Worm (Caenorhabditis elegans) whole organism, young adult: ENCODE measurements around the gene C48B4.13.

Experiments
- B0019.2 ChIP-seq: fragments of 200-800 bp; sonication (Bioruptor generic); conservative IDR thresholded peaks from 2 replicates; pipeline ENCODE4 v1.3.6; 2022; ENCODE audit warnings: missing genetic modification reagents, missing genetic modification characterization, missing compliant biosample characterization
- C06A6.2 ChIP-seq: fragments of 200-800 bp; sonication (Bioruptor generic); conservative IDR thresholded peaks from 2 replicates; pipeline ENCODE4 v1.3.6; 2022; ENCODE audit warnings: missing genetic modification characterization, missing compliant biosample characterization
- D2030.7 ChIP-seq: fragments of 200-800 bp; sonication (Bioruptor generic); IDR thresholded peaks from 2 replicates; pipeline ENCODE4 v1.3.6; 2022; ENCODE audit warnings: missing genetic modification reagents, missing genetic modification characterization, missing compliant biosample characterization
- F10E7.11 ChIP-seq: sonication (generic microtip); optimal IDR thresholded peaks from 2 replicates; lab custom pipeline; 2017; ENCODE audit warnings: mild to moderate bottlenecking, missing genetic modification characterization, moderate library complexity, missing compliant biosample characterization
- F33H1.4 ChIP-seq: fragments of 200-800 bp; sonication (Bioruptor generic); IDR thresholded peaks from 2 replicates; pipeline ENCODE4 v1.3.6; 2022; ENCODE audit warnings: missing genetic modification reagents, missing genetic modification characterization, missing compliant biosample characterization
- F49E8.2 ChIP-seq: sonication (generic microtip); optimal IDR thresholded peaks from 3 replicates; lab custom pipeline; 2017; ENCODE audit warnings: missing genetic modification characterization, mild to moderate bottlenecking, missing compliant biosample characterization, antibody characterized with exemption, moderate library complexity; ENCODE audit not compliant: insufficient read depth
- K11D2.4 ChIP-seq: fragments of 200-800 bp; sonication (Bioruptor generic); IDR thresholded peaks from 2 replicates; pipeline ENCODE4 v1.3.6; 2022; ENCODE audit warnings: missing genetic modification reagents, missing genetic modification characterization, missing compliant biosample characterization
- T07F8.4 ChIP-seq: sonication (generic microtip); optimal IDR thresholded peaks from 2 replicates; lab custom pipeline; 2016; ENCODE audit warnings: mild to moderate bottlenecking, missing genetic modification characterization, moderate library complexity, missing compliant biosample characterization
- Y79H2A.3 ChIP-seq: fragments of 200-800 bp; sonication (Bioruptor generic); conservative IDR thresholded peaks from 2 replicates; pipeline ENCODE4 v1.3.6; 2022; ENCODE audit warnings: missing genetic modification reagents, missing genetic modification characterization, missing compliant biosample characterization
- ZK185.1 ChIP-seq: sonication (generic microtip); optimal IDR thresholded peaks from 2 replicates; lab custom pipeline; 2016; ENCODE audit warnings: mild to moderate bottlenecking, missing genetic modification characterization, missing compliant biosample characterization; ENCODE audit not compliant: poor library complexity, severe bottlenecking
- atf-7 ChIP-seq: sonication (generic microtip); optimal IDR thresholded peaks from 2 replicates; lab custom pipeline; 2017; ENCODE audit warnings: mild to moderate bottlenecking, missing genetic modification characterization, missing compliant biosample characterization
- bed-1 ChIP-seq: fragments of 200-800 bp; sonication (Bioruptor generic); IDR thresholded peaks from 2 replicates; pipeline ENCODE4 v1.3.6; 2022; ENCODE audit warnings: missing genetic modification reagents, missing genetic modification characterization, missing compliant biosample characterization
- ceh-58 ChIP-seq: fragments of 200-800 bp; sonication (Bioruptor generic); IDR thresholded peaks from 2 replicates; pipeline ENCODE4 v1.3.6; 2022; ENCODE audit warnings: missing genetic modification characterization, missing compliant biosample characterization
- dox-1 ChIP-seq: fragments of 200-800 bp; sonication (Bioruptor generic); IDR thresholded peaks from 2 replicates; pipeline ENCODE4 v1.3.6; 2022; ENCODE audit warnings: missing genetic modification reagents, missing genetic modification characterization, missing compliant biosample characterization
- dpl-1 ChIP-seq: fragments of 150-350 bp; optimal IDR thresholded peaks from 2 replicates; lab custom pipeline; 2014; ENCODE audit warnings: missing biosample characterization, missing genetic modification reagents, missing genetic modification characterization
- efl-1 ChIP-seq: fragments of 150-350 bp; optimal IDR thresholded peaks from 2 replicates; lab custom pipeline; 2014; ENCODE audit warnings: missing biosample characterization, missing genetic modification reagents, missing genetic modification characterization
- egl-44 ChIP-seq: fragments of 200-800 bp; sonication (Bioruptor generic); IDR thresholded peaks from 2 replicates; pipeline ENCODE4 v1.3.6; 2022; ENCODE audit warnings: missing genetic modification reagents, missing genetic modification characterization, missing compliant biosample characterization
- him-1 ChIP-seq: sonication (generic microtip); optimal IDR thresholded peaks from 2 replicates; lab custom pipeline; 2016; ENCODE audit warnings: missing genotype, missing genetic modification reagents, missing genetic modification characterization, missing compliant biosample characterization
- hlh-12 ChIP-seq: sonication (generic microtip); optimal IDR thresholded peaks from 2 replicates; lab custom pipeline; 2016; ENCODE audit warnings: missing genetic modification characterization, missing compliant biosample characterization
- hlh-26 ChIP-seq: fragments of 200-800 bp; sonication (Bioruptor generic); conservative IDR thresholded peaks from 2 replicates; pipeline ENCODE4 v1.3.6; 2022; ENCODE audit warnings: missing genetic modification reagents, missing genetic modification characterization, missing compliant biosample characterization
- lag-1 ChIP-seq: fragments of 200-800 bp; sonication (Bioruptor generic); IDR thresholded peaks from 2 replicates; pipeline ENCODE4 v1.3.6; 2022; ENCODE audit warnings: missing genetic modification reagents, missing genetic modification characterization, missing compliant biosample characterization
- let-526 ChIP-seq: fragments of 200-800 bp; sonication (Bioruptor generic); IDR thresholded peaks from 2 replicates; pipeline ENCODE4 v1.3.6; 2022; ENCODE audit warnings: missing genetic modification reagents, missing genetic modification characterization, missing compliant biosample characterization
- lin-40 ChIP-seq: sonication (generic microtip); optimal IDR thresholded peaks from 2 replicates; lab custom pipeline; 2016; ENCODE audit warnings: missing genetic modification characterization, mild to moderate bottlenecking, missing compliant biosample characterization, missing genotype, missing genetic modification reagents
- lir-1 ChIP-seq: fragments of 200-800 bp; sonication (Bioruptor generic); conservative IDR thresholded peaks from 2 replicates; pipeline ENCODE4 v1.3.6; 2022; ENCODE audit warnings: missing genetic modification reagents, missing genetic modification characterization, missing compliant biosample characterization
- lsl-1 ChIP-seq: fragments of 200-800 bp; sonication (Bioruptor generic); optimal IDR thresholded peaks from 2 replicates; lab custom pipeline; 2018; ENCODE audit warnings: mild to moderate bottlenecking, missing genetic modification characterization, moderate library complexity, missing compliant biosample characterization
- madf-6 ChIP-seq: fragments of 200-800 bp; sonication (Bioruptor generic); IDR thresholded peaks from 2 replicates; pipeline ENCODE4 v1.3.6; 2022; ENCODE audit warnings: missing genetic modification reagents, missing genetic modification characterization, missing compliant biosample characterization
- madf-8 ChIP-seq: fragments of 200-800 bp; sonication (Bioruptor generic); conservative IDR thresholded peaks from 2 replicates; pipeline ENCODE4 v1.3.6; 2022; ENCODE audit warnings: missing genetic modification reagents, missing genetic modification characterization, missing compliant biosample characterization
- nfyb-1 ChIP-seq: fragments of 200-800 bp; sonication (Bioruptor generic); IDR thresholded peaks from 2 replicates; pipeline ENCODE4 v1.3.6; 2022; ENCODE audit warnings: missing genetic modification reagents, missing genetic modification characterization, missing compliant biosample characterization
- nhr-80 ChIP-seq: sonication (generic microtip); optimal IDR thresholded peaks from 2 replicates; lab custom pipeline; 2016; ENCODE audit warnings: missing genetic modification characterization, missing compliant biosample characterization
- rec-8 ChIP-seq, 2 experiments: sonication (generic microtip); optimal IDR thresholded peaks; 2 replicates each; lab custom pipeline; 2016; ENCODE audit warnings: mild to moderate bottlenecking in 2 of 2, missing genetic modification characterization in 2 of 2, missing genetic modification reagents in 2 of 2, missing genotype in 2 of 2, missing biosample characterization in 1 of 2, missing compliant biosample characterization in 1 of 2, moderate library complexity in 1 of 2
- rpc-1 ChIP-seq, 2 experiments: fragments of 150-350 bp in 1 of 2; sonication (generic microtip) in 1 of 2; optimal IDR thresholded peaks; 2 replicates each; lab custom pipeline; 2014 to 2018; ENCODE audit warnings: missing biosample characterization in 1 of 2, missing genetic modification characterization in 1 of 2, missing genetic modification reagents in 1 of 2, missing genotype in 1 of 2
- sea-2 ChIP-seq: fragments of 200-800 bp; sonication (Bioruptor generic); IDR thresholded peaks from 2 replicates; pipeline ENCODE4 v1.3.6; 2022; ENCODE audit warnings: missing genetic modification characterization, missing compliant biosample characterization
- snpc-1.1 ChIP-seq: sonication (generic microtip); optimal IDR thresholded peaks from 2 replicates; lab custom pipeline; 2017; ENCODE audit warnings: missing genetic modification characterization, mild to moderate bottlenecking, missing compliant biosample characterization, antibody characterized with exemption, moderate library complexity, missing genotype, missing genetic modification reagents; ENCODE audit not compliant: insufficient read depth
- snpc-1.3 ChIP-seq: sonication (generic microtip); optimal IDR thresholded peaks from 2 replicates; lab custom pipeline; 2017; ENCODE audit warnings: missing genetic modification characterization, mild to moderate bottlenecking, missing compliant biosample characterization, antibody characterized with exemption, moderate library complexity, missing genotype, missing genetic modification reagents; ENCODE audit not compliant: insufficient read depth
- snpc-3.4 ChIP-seq: sonication (generic microtip); optimal IDR thresholded peaks from 2 replicates; lab custom pipeline; 2017; ENCODE audit warnings: missing genetic modification characterization, mild to moderate bottlenecking, missing compliant biosample characterization, antibody characterized with exemption, moderate library complexity, missing genotype, missing genetic modification reagents
- unc-62 ChIP-seq: fragments of 150-350 bp; optimal IDR thresholded peaks from 2 replicates; lab custom pipeline; 2014; ENCODE audit warnings: missing biosample characterization, missing genetic modification reagents, missing genetic modification characterization
- xnd-1 ChIP-seq: sonication (generic microtip); optimal IDR thresholded peaks from 2 replicates; lab custom pipeline; 2016; ENCODE audit warnings: missing genotype, missing genetic modification reagents, missing genetic modification characterization, missing compliant biosample characterization
- zfh-2 ChIP-seq: fragments of 200-800 bp; sonication (Bioruptor generic); conservative IDR thresholded peaks from 2 replicates; pipeline ENCODE4 v1.3.6; 2022; ENCODE audit warnings: missing genetic modification reagents, missing genetic modification characterization, missing compliant biosample characterization
- zim-3 ChIP-seq: sonication (generic microtip); optimal IDR thresholded peaks from 2 replicates; lab custom pipeline; 2017; ENCODE audit warnings: mild to moderate bottlenecking, missing genetic modification characterization, moderate library complexity, missing compliant biosample characterization
- ztf-22 ChIP-seq: fragments of 200-800 bp; sonication (Bioruptor generic); optimal IDR thresholded peaks from 2 replicates; lab custom pipeline; 2018; ENCODE audit warnings: mild to moderate bottlenecking, missing genetic modification characterization, moderate library complexity, missing compliant biosample characterization

C48B4.13 gene

DNA sequence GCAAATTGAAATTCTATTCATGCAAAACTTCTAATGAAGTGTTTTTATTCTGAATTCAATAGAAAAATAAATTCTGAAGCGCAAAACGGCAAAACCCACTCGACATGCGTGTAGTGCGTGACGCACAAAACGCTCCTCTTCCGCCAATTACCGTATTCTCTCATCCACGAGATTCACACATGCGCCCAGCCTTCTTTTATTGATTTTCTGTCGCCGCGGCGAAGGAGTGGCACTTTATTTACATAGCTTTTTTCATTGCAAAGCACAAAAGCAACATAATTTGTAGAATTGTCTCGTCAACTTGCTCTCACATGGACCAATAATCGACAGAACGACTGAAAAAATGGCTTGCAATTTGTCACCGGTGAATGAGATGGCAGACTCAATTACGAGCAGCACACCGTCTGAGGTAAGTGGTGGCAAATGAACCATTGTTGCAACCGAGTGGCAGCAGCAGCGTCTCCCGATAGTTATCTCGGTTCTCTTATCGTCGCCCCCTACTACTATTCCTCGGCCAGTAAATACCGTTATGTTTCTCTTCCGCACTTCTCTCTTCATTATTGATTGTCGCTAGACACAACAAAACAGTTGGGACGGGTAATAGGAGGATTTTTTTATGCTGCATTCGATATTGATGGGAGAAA is 22.4 kb upstream of the C48B4.13 start, which contains the start of gene unc-16 (continued):
- TF ChIP-seq sea-2 (GFP tag; lab: Robert Waterston, UW): no peak
- no peak; the same call in 1 of the 2 replicates for TF ChIP-seq madf-6
- TF ChIP-seq lag-1 (GFP tag; lab: Robert Waterston, UW): no peak
- TF ChIP-seq Y79H2A.3 (GFP tag; lab: Robert Waterston, UW): no peak
- no peak for TF ChIP-seq atf-7 (tag; lab: Kevin White, UChicago)
- no peak for TF ChIP-seq T07F8.4 (tag; lab: Kevin White, UChicago)
- no peak for TF ChIP-seq ztf-22

DNA sequence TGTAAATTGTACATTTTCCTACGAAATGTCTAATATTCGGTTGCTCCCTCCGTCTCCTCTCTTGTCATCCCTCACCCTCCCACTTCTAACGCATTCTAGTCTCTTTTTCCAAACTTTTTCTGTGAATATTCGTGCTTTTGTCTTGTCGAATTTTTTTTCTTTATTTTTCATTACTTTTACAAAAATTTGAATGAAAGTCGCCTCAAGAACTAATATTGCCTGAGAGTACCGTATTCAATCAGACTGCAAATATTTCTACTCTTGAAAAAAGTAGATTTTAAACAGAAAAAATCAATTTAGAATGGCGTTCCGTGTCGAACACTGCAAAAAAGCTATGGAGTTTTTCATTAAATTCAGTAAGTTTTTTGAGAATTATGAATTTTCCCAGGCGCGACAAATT is 12.3 kb upstream of the C48B4.13 start, which contains the start of gene ZK1098.11:
Gene ZK1098.11, plus strand, starts transcription at position 301 of the 400 bp plus-strand sequence.
- TF ChIP-seq snpc-1.1 (no peak), C06A6.2 (GFP tag; lab: Robert Waterston, UW) (no peak), Y79H2A.3 (GFP tag; lab: Robert Waterston, UW) (no peak), zfh-2 (GFP tag; lab: Robert Waterston, UW) (no peak), lir-1 (GFP tag; lab: Robert Waterston, UW) (no peak), zim-3 (no peak), D2030.7 (GFP tag; lab: Robert Waterston, UW) (no peak), dox-1 (GFP tag; lab: Robert Waterston, UW) (no peak), rpc-1 (optimal IDR thresholded peaks at IDR 0.05; lab: Kevin White, UChicago) (no peak), rpc-1 (tag; optimal IDR thresholded peaks at IDR 0.05; lab: Kevin White, UChicago) (no peak), let-526 (GFP tag; lab: Robert Waterston, UW) (no peak), rec-8 (tag; optimal IDR thresholded peaks at IDR 0.05; lab: Kevin White, UChicago) (no peak), F33H1.4 (GFP tag; lab: Robert Waterston, UW) (no peak)

DNA sequence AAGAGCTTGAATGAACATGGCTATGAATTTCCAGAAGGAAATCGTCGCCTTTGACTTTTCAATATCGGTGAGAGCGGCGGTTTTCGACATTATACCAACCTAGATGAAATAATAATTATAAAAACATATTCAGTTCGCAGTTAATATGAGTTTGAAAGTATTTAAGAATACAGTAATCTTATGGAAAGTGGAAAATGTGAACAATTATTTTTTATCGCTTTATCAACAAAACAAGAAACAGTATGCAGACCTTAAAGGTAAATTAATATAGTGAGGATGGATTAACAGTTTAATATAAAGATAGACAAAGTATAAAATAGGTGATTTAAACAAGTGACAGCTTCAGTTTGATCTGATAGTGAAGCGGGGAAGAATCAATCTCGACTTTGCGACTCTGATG is 10.1 kb upstream of the C48B4.13 start, which contains the start of gene C48B4.6:
Gene C48B4.6, minus strand, starts transcription at position 101 of the 400 bp plus-strand sequence.
- no peak for TF ChIP-seq snpc-1.1
- no peak for TF ChIP-seq snpc-3.4 (tag; lab: Kevin White, UChicago)
- no peak for TF ChIP-seq nhr-80 (tag; lab: Kevin White, UChicago)
- no peak for TF ChIP-seq hlh-26 (GFP tag; lab: Robert Waterston, UW)
- TF ChIP-seq B0019.2 (GFP tag; lab: Robert Waterston, UW): no peak
- no peak for TF ChIP-seq ceh-58 (GFP tag; lab: Robert Waterston, UW)
- no peak for TF ChIP-seq K11D2.4 (GFP tag; lab: Robert Waterston, UW)
- TF ChIP-seq nfyb-1 (GFP tag; lab: Robert Waterston, UW): no peak
- no peak for TF ChIP-seq hlh-12 (tag; lab: Kevin White, UChicago)
- no peak for TF ChIP-seq ZK185.1 (tag; lab: Kevin White, UChicago)
- TF ChIP-seq egl-44 (GFP tag; lab: Robert Waterston, UW): no peak
- no peak for TF ChIP-seq bed-1
- TF ChIP-seq lir-1 (GFP tag; lab: Robert Waterston, UW): no peak
- no peak for TF ChIP-seq lag-1 (GFP tag; lab: Robert Waterston, UW)
- no peak for TF ChIP-seq Y79H2A.3 (GFP tag; lab: Robert Waterston, UW)

DNA sequence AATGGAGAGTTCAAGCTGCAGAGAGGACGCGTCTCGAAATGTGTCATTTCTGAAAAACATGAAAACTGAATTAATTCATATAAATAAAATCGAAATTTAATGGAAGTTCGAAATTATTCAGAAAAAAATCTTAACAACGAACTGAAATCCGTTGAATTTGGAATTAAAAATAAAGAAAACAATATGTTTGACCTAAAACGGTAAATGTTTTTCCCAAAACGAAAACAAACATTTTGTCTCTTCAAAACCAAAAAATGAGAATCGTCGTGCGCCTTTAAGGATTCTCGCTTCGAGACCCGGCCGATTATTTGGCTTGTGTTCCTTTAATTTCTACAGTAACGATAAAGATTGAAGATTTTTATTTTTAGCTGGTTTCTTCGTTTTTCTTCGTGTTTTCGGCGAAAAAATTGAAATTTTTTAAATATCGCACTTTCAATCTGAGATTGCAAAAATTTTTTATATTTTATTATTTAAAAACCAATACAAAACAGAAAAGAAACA is 9.1 kb upstream of the C48B4.13 start, which contains the start of gene C48B4.7:
Gene C48B4.7, minus strand, starts transcription at position 51 of the 501 bp plus-strand sequence.
- TF ChIP-seq rpc-1 (optimal IDR thresholded peaks at IDR 0.05; lab: Kevin White, UChicago) (no peak), rpc-1 (tag; optimal IDR thresholded peaks at IDR 0.05; lab: Kevin White, UChicago) (no peak), unc-62 (GFP tag; lab: Kevin White, UChicago) (no peak), F10E7.11 (tag; lab: Kevin White, UChicago) (no peak), lsl-1 (GFP tag; lab: Kevin White, UChicago) (peak; percentile 87), F33H1.4 (GFP tag; lab: Robert Waterston, UW) (peak; percentile 90), dpl-1 (GFP tag; lab: Kevin White, UChicago) (no peak), efl-1 (GFP tag; lab: Kevin White, UChicago) (peak; percentile 31), xnd-1 (peak; percentile 78), snpc-1.3 (peak; percentile 14), madf-8 (GFP tag; lab: Robert Waterston, UW) (peak; percentile 78), him-1 (tag; lab: Kevin White, UChicago) (peak; percentile 64), madf-6 (peak; percentile 90), snpc-3.4 (tag; lab: Kevin White, UChicago) (peak; percentile 37), lin-40 (no peak), F49E8.2 (tag; lab: Kevin White, UChicago) (peak; percentile 44)
